Fruit fly (Drosophila melanogaster) whole organism, pupa: Measurements from ENCODE around the gene CG33702.

ENCODE experiments used
- CG34367 ChIP-seq: fragments of 200-800 bp; sonication (Bioruptor generic); optimal IDR thresholded peaks from 2 replicates; lab custom pipeline; 2018; ENCODE audit warnings: missing biosample characterization, mild to moderate bottlenecking, missing genetic modification characterization
- D1 ChIP-seq: fragments of 200-800 bp; sonication (Bioruptor generic); optimal IDR thresholded peaks from 2 replicates; lab custom pipeline; 2018; ENCODE audit warnings: missing biosample characterization, mild to moderate bottlenecking, missing genetic modification characterization, moderate library complexity

DNA sequence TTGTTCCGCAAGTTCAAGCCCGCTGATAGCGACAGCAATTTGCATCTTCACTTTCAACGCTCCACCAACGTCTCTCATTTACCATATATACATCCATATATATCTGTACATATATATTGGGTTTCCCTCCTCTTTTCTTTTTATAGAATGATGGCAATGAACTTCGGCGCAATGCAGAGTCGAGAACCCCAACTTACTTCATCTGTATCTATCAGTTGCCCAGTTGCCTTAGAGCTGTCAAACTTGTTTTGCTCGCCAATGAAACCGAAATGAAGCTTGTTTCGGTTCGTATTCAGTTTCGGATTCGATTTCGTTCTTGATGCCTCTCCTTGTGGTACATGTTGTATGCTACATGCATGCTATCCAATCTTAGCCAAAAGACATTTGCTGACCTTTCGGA is 15.6 kb upstream of the CG33702 start, which contains the start of gene Or67a:
- no peak for TF ChIP-seq CG34367 (tag; lab: Kevin White, UChicago)
- no peak for TF ChIP-seq D1 (tag; lab: Kevin White, UChicago)
